Worm (Caenorhabditis elegans) whole organism, L2 larva: ENCODE measurements around the gene C32B5.13.
"Not testable (repeated sequence)": the region's sequence is repeated elsewhere in the genome, so short reads cannot be mapped to it uniquely, and the experiment has no call there.

Experiments used
- R02D3.7 ChIP-seq: fragments of 150-350 bp; optimal IDR thresholded peaks from 2 replicates; lab custom pipeline; 2014; ENCODE audit warnings: missing biosample characterization, missing genetic modification characterization
- Y55F3AM.14 ChIP-seq: fragments of 200-800 bp; sonication (Bioruptor generic); optimal IDR thresholded peaks from 2 replicates; lab custom pipeline; 2018; ENCODE audit warnings: mild to moderate bottlenecking, missing genetic modification characterization, missing compliant biosample characterization
- aly-2 ChIP-seq: fragments of 150-350 bp; optimal IDR thresholded peaks from 2 replicates; lab custom pipeline; 2014; ENCODE audit warnings: missing biosample characterization, missing genetic modification characterization
- blmp-1 ChIP-seq: sonication (generic microtip); optimal IDR thresholded peaks from 2 replicates; lab custom pipeline; 2017; ENCODE audit warnings: missing genetic modification characterization, mild to moderate bottlenecking, missing compliant biosample characterization, antibody characterized with exemption, moderate library complexity; ENCODE audit not compliant: insufficient read depth
- ceh-82 ChIP-seq: fragments of 150-350 bp; optimal IDR thresholded peaks from 2 replicates; lab custom pipeline; 2014; ENCODE audit warnings: missing biosample characterization, missing genetic modification characterization
- dmd-4 ChIP-seq: sonication (generic microtip); optimal IDR thresholded peaks from 2 replicates; lab custom pipeline; 2017; ENCODE audit warnings: missing biosample characterization, missing genetic modification characterization
- egl-27 ChIP-seq: sonication (generic microtip); optimal IDR thresholded peaks from 3 replicates; lab custom pipeline; 2017; ENCODE audit warnings: missing biosample characterization, missing genetic modification reagents, missing genetic modification characterization
- elt-1 ChIP-seq: fragments of 150-350 bp; optimal IDR thresholded peaks from 2 replicates; lab custom pipeline; 2014; ENCODE audit warnings: missing biosample characterization, missing genetic modification characterization
- elt-3 ChIP-seq: sonication (generic microtip); optimal IDR thresholded peaks from 2 replicates; lab custom pipeline; 2017; ENCODE audit warnings: missing biosample characterization, missing genetic modification characterization
- fos-1 ChIP-seq: fragments of 150-350 bp; optimal IDR thresholded peaks from 2 replicates; lab custom pipeline; 2014; ENCODE audit warnings: missing biosample characterization, missing genetic modification characterization
- gmeb-1 ChIP-seq: fragments of 150-350 bp; optimal IDR thresholded peaks from 2 replicates; lab custom pipeline; 2014; ENCODE audit warnings: missing biosample characterization, missing genetic modification characterization
- lin-13 ChIP-seq: fragments of 150-350 bp; optimal IDR thresholded peaks from 2 replicates; lab custom pipeline; 2014; ENCODE audit warnings: missing biosample characterization, missing genetic modification reagents, missing genetic modification characterization
- mab-5 ChIP-seq: fragments of 150-350 bp; optimal IDR thresholded peaks from 2 replicates; lab custom pipeline; 2014; ENCODE audit warnings: missing biosample characterization, missing genetic modification characterization
- mbf-1 ChIP-seq: sonication (generic microtip); optimal IDR thresholded peaks from 2 replicates; lab custom pipeline; 2017; ENCODE audit warnings: missing biosample characterization, missing genetic modification characterization
- mdl-1 ChIP-seq, 2 experiments: fragments of 150-350 bp in 1 of 2; sonication (generic microtip) in 1 of 2; optimal IDR thresholded peaks; 2 replicates each; lab custom pipeline; 2017; ENCODE audit warnings: missing biosample characterization in 2 of 2, missing genetic modification characterization in 2 of 2
- nhr-12 ChIP-seq: fragments of 150-350 bp; optimal IDR thresholded peaks from 2 replicates; lab custom pipeline; 2014; ENCODE audit warnings: missing biosample characterization, missing genetic modification characterization
- nhr-21 ChIP-seq: fragments of 150-350 bp; optimal IDR thresholded peaks from 2 replicates; lab custom pipeline; 2014; ENCODE audit warnings: missing biosample characterization, missing genetic modification characterization
- nhr-23 ChIP-seq: fragments of 150-350 bp; optimal IDR thresholded peaks from 2 replicates; lab custom pipeline; 2014; ENCODE audit warnings: missing biosample characterization, missing genetic modification reagents, missing genetic modification characterization
- nhr-237 ChIP-seq: fragments of 150-350 bp; optimal IDR thresholded peaks from 2 replicates; lab custom pipeline; 2014; ENCODE audit warnings: missing biosample characterization, missing genetic modification characterization
- nhr-25 ChIP-seq: fragments of 150-350 bp; sonication (generic microtip); optimal IDR thresholded peaks from 3 replicates; lab custom pipeline; 2014; ENCODE audit warnings: missing biosample characterization, missing genetic modification characterization
- nhr-6 ChIP-seq: fragments of 150-350 bp; optimal IDR thresholded peaks from 2 replicates; lab custom pipeline; 2014; ENCODE audit warnings: missing biosample characterization, missing genetic modification characterization
- nhr-77 ChIP-seq: fragments of 150-350 bp; optimal IDR thresholded peaks from 2 replicates; lab custom pipeline; 2014; ENCODE audit warnings: missing biosample characterization, missing genetic modification characterization
- sem-4 ChIP-seq: fragments of 150-350 bp; optimal IDR thresholded peaks from 2 replicates; lab custom pipeline; 2014; ENCODE audit warnings: missing biosample characterization, missing genetic modification reagents, missing genetic modification characterization
- skn-1 ChIP-seq: sonication (generic microtip); optimal IDR thresholded peaks from 2 replicates; lab custom pipeline; 2017; ENCODE audit warnings: missing biosample characterization, missing genetic modification characterization
- snpc-4 ChIP-seq: fragments of 150-350 bp; optimal IDR thresholded peaks from 2 replicates; lab custom pipeline; 2014; ENCODE audit warnings: missing biosample characterization, missing genetic modification characterization
- unc-39 ChIP-seq: fragments of 150-350 bp; optimal IDR thresholded peaks from 2 replicates; lab custom pipeline; 2014; ENCODE audit warnings: missing biosample characterization, missing genetic modification characterization
- unc-55 ChIP-seq: fragments of 150-350 bp; sonication (generic microtip); optimal IDR thresholded peaks from 3 replicates; lab custom pipeline; 2014; ENCODE audit warnings: missing biosample characterization, missing genetic modification reagents, missing genetic modification characterization
- zag-1 ChIP-seq: fragments of 150-350 bp; optimal IDR thresholded peaks from 2 replicates; lab custom pipeline; 2014; ENCODE audit warnings: missing biosample characterization, missing genetic modification characterization
- ztf-1 ChIP-seq: fragments of 200-800 bp; sonication (Bioruptor generic); conservative IDR thresholded peaks from 2 replicates; pipeline ENCODE4 v1.3.6; 2022; ENCODE audit warnings: missing genetic modification characterization, missing compliant biosample characterization

C32B5.13 gene

DNA sequence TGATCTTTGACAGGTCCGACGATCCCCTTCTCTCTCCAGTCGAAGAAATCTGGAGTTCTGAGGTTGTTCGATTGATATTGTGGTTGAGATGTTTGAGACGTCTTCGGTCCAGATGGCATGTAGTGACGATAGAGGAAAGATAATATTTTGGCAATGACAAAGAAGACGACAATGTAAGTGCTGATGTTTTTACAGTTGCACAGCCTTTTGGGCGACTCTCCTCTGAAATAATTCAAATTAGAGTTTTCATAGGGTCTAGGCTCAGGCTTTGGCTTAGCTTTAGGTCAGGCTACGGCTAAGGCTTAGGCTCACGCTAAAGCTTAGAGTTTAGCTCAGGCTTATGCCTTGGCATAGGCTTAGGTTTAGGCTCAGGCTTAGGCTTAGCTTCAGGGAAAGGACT, at the start of gene C32B5.13:
Gene C32B5.13, minus strand, starts transcription at position 101 of the 400 bp plus-strand sequence.
- TF ChIP-seq elt-1 (tag; lab: Kevin White, UChicago): no peak
- TF ChIP-seq dmd-4: no peak
- TF ChIP-seq elt-3 (tag; lab: Kevin White, UChicago): no peak
- no peak for TF ChIP-seq lin-13 (GFP tag; lab: Kevin White, UChicago)
- TF ChIP-seq mdl-1 (tag; optimal IDR thresholded peaks at IDR 0.05; lab: Kevin White, UChicago): no peak
- no peak for TF ChIP-seq nhr-237 (tag; lab: Kevin White, UChicago)
- no peak for TF ChIP-seq nhr-12
- TF ChIP-seq nhr-6 (tag; lab: Kevin White, UChicago): no peak
- TF ChIP-seq unc-39 (tag; lab: Kevin White, UChicago): no peak
- TF ChIP-seq snpc-4 (tag; lab: Kevin White, UChicago): no peak
- no peak for TF ChIP-seq gmeb-1
- TF ChIP-seq zag-1 (tag; lab: Kevin White, UChicago): no peak
- no peak for TF ChIP-seq aly-2
- TF ChIP-seq nhr-21 (tag; lab: Kevin White, UChicago): no peak

DNA sequence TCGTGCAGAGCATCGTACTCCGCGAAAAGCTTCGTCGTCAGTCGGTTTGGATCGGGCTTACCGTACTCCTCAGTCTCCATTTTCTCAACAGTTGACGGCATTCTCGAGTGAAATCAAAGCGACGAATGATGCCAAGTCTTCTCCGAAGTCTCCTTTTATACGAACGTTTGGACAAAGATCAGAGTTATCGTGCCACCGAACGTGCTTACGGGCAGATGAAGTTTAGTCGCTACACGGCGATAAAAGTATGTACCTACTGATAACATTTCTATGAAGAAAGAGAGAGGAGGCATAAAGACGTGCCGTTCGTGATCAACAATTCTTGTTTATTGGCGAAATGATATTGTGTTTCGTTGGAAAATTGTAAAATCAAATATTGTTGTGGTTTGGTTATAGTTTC, 44.5 kb upstream of the C32B5.13 start, which contains the start of gene F45D11.14:
Gene F45D11.14, minus strand, starts transcription at position 101 of the 400 bp plus-strand sequence.
- not testable (repeated sequence) for TF ChIP-seq unc-55 (GFP tag; lab: Kevin White, UChicago); nhr-25 (tag; lab: Kevin White, UChicago); nhr-6 (tag; lab: Kevin White, UChicago)
- TF ChIP-seq, all 48 proteins: peak for 0; not testable (repeated sequence) for 48

ce11 chrII:1001351-1001750, 39.5 kb upstream of the C32B5.13 start, which contains the start of the genes fbxb-30 and F45D11.5:
Gene fbxb-30, minus strand, starts transcription at chrII:1001451.
Gene F45D11.5, plus strand, starts transcription at chrII:1001702.
- no peak for TF ChIP-seq ceh-82 (tag; lab: Kevin White, UChicago)
- no peak for TF ChIP-seq egl-27 (tag; lab: Kevin White, UChicago)

DNA sequence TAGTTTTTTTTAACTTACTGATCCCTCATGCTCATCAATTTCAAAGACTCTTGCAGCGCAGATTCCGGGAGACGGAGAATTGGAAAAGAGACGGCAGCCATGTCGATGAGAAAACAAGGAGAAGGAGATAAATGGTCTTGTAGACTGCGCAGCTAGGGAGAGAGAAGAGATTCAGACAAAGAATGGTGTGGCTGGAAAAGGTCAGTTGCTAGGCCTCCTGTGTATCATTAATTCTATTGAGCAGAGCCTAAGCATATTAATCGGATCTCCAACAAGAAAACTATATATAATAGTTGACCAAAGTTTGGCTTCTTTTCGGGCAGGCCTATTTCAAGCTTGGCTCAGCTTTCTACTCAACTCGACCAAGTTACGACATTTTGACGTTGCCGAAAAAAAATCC, 37.6 kb upstream of the C32B5.13 start, which contains the start of gene fbxb-29:
Gene fbxb-29, minus strand, starts transcription at position 101 of the 400 bp plus-strand sequence.
- no peak for TF ChIP-seq sem-4 (tag; lab: Kevin White, UChicago)
- no peak for TF ChIP-seq R02D3.7
- no peak for TF ChIP-seq Y55F3AM.14 (GFP tag; lab: Kevin White, UChicago)
- no peak for TF ChIP-seq fos-1
- no peak for TF ChIP-seq skn-1 (tag; lab: Kevin White, UChicago)
- TF ChIP-seq unc-55 (GFP tag; lab: Kevin White, UChicago): no peak
- no peak for TF ChIP-seq mbf-1 (tag; lab: Kevin White, UChicago)
- no peak for TF ChIP-seq nhr-21 (tag; lab: Kevin White, UChicago)
- no peak for TF ChIP-seq blmp-1 (tag; lab: Kevin White, UChicago)

DNA sequence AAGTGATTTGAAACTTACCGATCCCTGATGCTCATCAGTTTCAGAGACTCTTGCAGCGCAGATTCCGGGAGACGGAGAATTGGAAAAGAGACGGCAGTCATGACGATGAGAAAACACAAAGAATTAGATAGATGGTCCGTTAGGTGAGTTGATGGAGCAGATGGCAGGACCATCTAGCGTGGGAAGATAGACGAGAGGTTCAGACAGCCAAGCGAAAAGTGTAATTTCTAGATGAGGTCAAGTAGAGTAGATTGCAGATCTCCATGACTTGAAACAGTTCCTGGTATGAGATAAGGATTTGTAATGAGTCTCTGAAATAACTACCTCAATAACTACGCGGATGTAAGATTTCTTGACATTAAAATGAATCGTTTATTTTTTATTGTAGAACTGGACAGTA, 34.3 kb upstream of the C32B5.13 start, which contains the start of gene F45D11.11:
Gene F45D11.11, minus strand, starts transcription at position 101 of the 400 bp plus-strand sequence.
- TF ChIP-seq nhr-21 (tag; lab: Kevin White, UChicago); aly-2; nhr-23 (tag; lab: Kevin White, UChicago): not testable (repeated sequence)

DNA sequence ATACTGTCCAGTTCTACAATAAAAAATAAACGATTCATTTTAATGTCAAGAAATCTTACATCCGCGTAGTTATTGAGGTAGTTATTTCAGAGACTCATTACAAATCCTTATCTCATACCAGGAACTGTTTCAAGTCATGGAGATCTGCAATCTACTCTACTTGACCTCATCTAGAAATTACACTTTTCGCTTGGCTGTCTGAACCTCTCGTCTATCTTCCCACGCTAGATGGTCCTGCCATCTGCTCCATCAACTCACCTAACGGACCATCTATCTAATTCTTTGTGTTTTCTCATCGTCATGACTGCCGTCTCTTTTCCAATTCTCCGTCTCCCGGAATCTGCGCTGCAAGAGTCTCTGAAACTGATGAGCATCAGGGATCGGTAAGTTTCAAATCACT, 32.4 kb upstream of the C32B5.13 start, which contains the start of gene F45D11.7:
Gene F45D11.7, plus strand, starts transcription at position 301 of the 400 bp plus-strand sequence.
- TF ChIP-seq skn-1, nhr-25, nhr-77 (tag; lab: Kevin White, UChicago): not testable (repeated sequence)

ce11 chrII:991300-991699, 29.4 kb upstream of the C32B5.13 start, which contains the start of gene fbxc-42:
Gene fbxc-42, plus strand, starts transcription at chrII:991600.
- TF ChIP-seq blmp-1 (tag; lab: Kevin White, UChicago): no peak
- TF ChIP-seq lin-13 (GFP tag; lab: Kevin White, UChicago): no peak
- no peak for TF ChIP-seq unc-39 (tag; lab: Kevin White, UChicago)
- no peak for TF ChIP-seq snpc-4 (tag; lab: Kevin White, UChicago)
- TF ChIP-seq mab-5 (tag; lab: Kevin White, UChicago): no peak
- no peak for TF ChIP-seq Y55F3AM.14 (GFP tag; lab: Kevin White, UChicago)
- no peak for TF ChIP-seq elt-1 (tag; lab: Kevin White, UChicago)
- no peak for TF ChIP-seq nhr-77 (tag; lab: Kevin White, UChicago)
- no peak for TF ChIP-seq ztf-1 (GFP tag; lab: Robert Waterston, UW)
